Fruit fly (Drosophila melanogaster) whole organism, embryonic: ENCODE measurements around the gene Vps4.

Experiments used
- ATbp ChIP-seq: fragments of 200-800 bp; sonication (Bioruptor generic); optimal IDR thresholded peaks from 2 replicates; lab custom pipeline; 2017; ENCODE audit warnings: missing biosample characterization, mild to moderate bottlenecking, missing genetic modification characterization, missing genetic modification reagents
- CG12104 ChIP-seq: fragments of 200-800 bp; sonication (Bioruptor generic); optimal IDR thresholded peaks from 3 replicates; lab custom pipeline; 2016; ENCODE audit warnings: missing biosample characterization, missing genetic modification characterization
- CG13894 ChIP-seq: fragments of 200-800 bp; sonication (Bioruptor generic); optimal IDR thresholded peaks from 3 replicates; lab custom pipeline; 2018; ENCODE audit warnings: missing biosample characterization, mild to moderate bottlenecking, missing genetic modification characterization, moderate library complexity
- Drgx ChIP-seq: fragments of 200-800 bp; sonication (Bioruptor generic); IDR thresholded peaks from 2 replicates; pipeline ENCODE4 v1.3.6; 2022; ENCODE audit warnings: missing biosample characterization, missing genetic modification characterization
- Gug ChIP-seq: fragments of 200-800 bp; sonication (Bioruptor generic); IDR thresholded peaks from 4 replicates; pipeline ENCODE4 v1.3.6; 2022; ENCODE audit warnings: missing biosample characterization, missing genetic modification characterization

dm6 chrX:17875014-17875589 is 32.4 kb upstream of the Vps4 start:
- TF ChIP-seq CG12104 (no peak), Gug (GFP tag; lab: Robert Waterston, UW) (no peak), CG13894 (no peak), ATbp (no peak), Drgx (GFP tag; lab: Robert Waterston, UW) (no peak; the same call in 1 of the 2 replicates)
